Fruit fly (Drosophila melanogaster) whole organism, embryonic: ENCODE measurements around the gene CG12116.

Source experiments
- Aef1 ChIP-seq: fragments of 200-800 bp; sonication (Bioruptor generic); IDR thresholded peaks from 3 replicates; pipeline ENCODE4 v1.3.6; 2022; ENCODE audit warnings: missing biosample characterization, missing genetic modification characterization
- Blimp-1 ChIP-seq: fragments of 200-800 bp; sonication (Bioruptor generic); optimal IDR thresholded peaks from 3 replicates; lab custom pipeline; 2018; ENCODE audit warnings: missing biosample characterization, missing genetic modification characterization, mild to moderate bottlenecking, moderate library complexity, missing genetic modification reagents
- CG10267 ChIP-seq: fragments of 200-800 bp; sonication (Bioruptor generic); optimal IDR thresholded peaks from 2 replicates; lab custom pipeline; 2018; ENCODE audit warnings: missing biosample characterization, mild to moderate bottlenecking, missing genetic modification characterization, moderate library complexity
- CG11696 ChIP-seq: fragments of 200-800 bp; sonication (Bioruptor generic); IDR thresholded peaks from 2 replicates; pipeline ENCODE4 v1.3.6; 2022; ENCODE audit warnings: missing biosample characterization, missing genetic modification characterization
- CG12299 ChIP-seq: fragments of 200-800 bp; sonication (Bioruptor generic); optimal IDR thresholded peaks from 2 replicates; lab custom pipeline; 2018; ENCODE audit warnings: missing biosample characterization, mild to moderate bottlenecking, missing genetic modification characterization
- CG12744 ChIP-seq: fragments of 200-800 bp; sonication (Bioruptor generic); optimal IDR thresholded peaks from 2 replicates; lab custom pipeline; 2016; ENCODE audit warnings: missing biosample characterization, missing genetic modification characterization
- CG14441 ChIP-seq: fragments of 200-800 bp; sonication (Bioruptor generic); IDR thresholded peaks from 2 replicates; pipeline ENCODE4 v1.3.6; 2022; ENCODE audit warnings: missing biosample characterization, missing genetic modification characterization
- CG1529 ChIP-seq: fragments of 200-800 bp; sonication (Bioruptor generic); optimal IDR thresholded peaks from 3 replicates; lab custom pipeline; 2018; ENCODE audit warnings: missing biosample characterization, missing genetic modification characterization
- CG17328 ChIP-seq: fragments of 200-800 bp; sonication (Bioruptor generic); IDR thresholded peaks from 2 replicates; pipeline ENCODE4 v1.3.6; 2022; ENCODE audit warnings: missing biosample characterization, missing genetic modification characterization
- CG2712 ChIP-seq: fragments of 200-800 bp; optimal IDR thresholded peaks from 3 replicates; lab custom pipeline; 2019; ENCODE audit warnings: missing biosample characterization, mild to moderate bottlenecking, missing genetic modification characterization, moderate library complexity
- CG3065 ChIP-seq: fragments of 200-800 bp; sonication (Bioruptor generic); optimal IDR thresholded peaks from 2 replicates; lab custom pipeline; 2016; ENCODE audit warnings: missing biosample characterization, missing genetic modification characterization
- CG32772 ChIP-seq: fragments of 200-800 bp; sonication (Bioruptor generic); IDR thresholded peaks from 2 replicates; pipeline ENCODE4 v1.3.6; 2022; ENCODE audit warnings: missing biosample characterization, missing genetic modification characterization
- CG3407 ChIP-seq: fragments of 200-800 bp; sonication (Bioruptor generic); optimal IDR thresholded peaks from 2 replicates; lab custom pipeline; 2018; ENCODE audit warnings: missing biosample characterization, mild to moderate bottlenecking, missing genetic modification characterization
- CG4282 ChIP-seq: fragments of 200-800 bp; sonication (Bioruptor generic); optimal IDR thresholded peaks from 2 replicates; lab custom pipeline; 2016; ENCODE audit warnings: missing biosample characterization, missing genetic modification characterization
- CG4854 ChIP-seq: fragments of 200-800 bp; sonication (Bioruptor generic); optimal IDR thresholded peaks from 2 replicates; lab custom pipeline; 2016; ENCODE audit warnings: missing biosample characterization, missing genetic modification characterization, inconsistent platforms
- CG7357 ChIP-seq: fragments of 200-800 bp; sonication (Bioruptor generic); IDR thresholded peaks from 3 replicates; pipeline ENCODE4 v1.3.6; 2022; ENCODE audit warnings: missing biosample characterization, missing genetic modification characterization
- CG8944 ChIP-seq: fragments of 200-800 bp; sonication (Bioruptor generic); optimal IDR thresholded peaks from 3 replicates; lab custom pipeline; 2016; ENCODE audit warnings: missing biosample characterization, missing genetic modification characterization
- Dek ChIP-seq: fragments of 200-800 bp; sonication (Bioruptor generic); optimal IDR thresholded peaks from 3 replicates; lab custom pipeline; 2019; ENCODE audit warnings: missing biosample characterization, mild to moderate bottlenecking, missing genetic modification characterization, moderate library complexity
- Doc2 ChIP-seq: fragments of 200-800 bp; sonication (Bioruptor generic); IDR thresholded peaks from 2 replicates; pipeline ENCODE4 v1.3.6; 2022; ENCODE audit warnings: missing biosample characterization, missing genetic modification characterization
- ERR ChIP-seq: fragments of 200-800 bp; sonication (Bioruptor generic); optimal IDR thresholded peaks from 2 replicates; lab custom pipeline; 2016; ENCODE audit warnings: missing biosample characterization, missing genetic modification characterization
- Elba2 ChIP-seq: fragments of 200-800 bp; sonication (Bioruptor generic); optimal IDR thresholded peaks from 3 replicates; lab custom pipeline; 2016; ENCODE audit warnings: missing biosample characterization, missing genetic modification characterization
- Ets65A ChIP-seq: fragments of 200-800 bp; sonication (Bioruptor generic); peaks from one replicate; lab custom pipeline; 2016; ENCODE audit warnings: missing biosample characterization, missing genetic modification characterization
- HLH3B ChIP-seq: fragments of 200-800 bp; sonication (Bioruptor generic); IDR thresholded peaks from 2 replicates; pipeline ENCODE4 v1.3.6; 2022; ENCODE audit warnings: missing biosample characterization, missing genetic modification characterization
- HLHmδ ChIP-seq: fragments of 200-800 bp; sonication (Bioruptor generic); optimal IDR thresholded peaks from 2 replicates; lab custom pipeline; 2018; ENCODE audit warnings: missing biosample characterization, mild to moderate bottlenecking, missing genetic modification characterization, moderate library complexity
- Kr ChIP-seq: fragments of 200-800 bp; sonication (Bioruptor generic); optimal IDR thresholded peaks from 2 replicates; lab custom pipeline; 2017; ENCODE audit warnings: missing biosample characterization, mild to moderate bottlenecking, missing genetic modification characterization
- MBD-R2 ChIP-seq: fragments of 200-800 bp; sonication (Bioruptor generic); IDR thresholded peaks from 2 replicates; pipeline ENCODE4 v1.3.6; 2022; ENCODE audit warnings: missing biosample characterization, missing genetic modification characterization
- Max ChIP-seq: fragments of 200-800 bp; sonication (Bioruptor generic); optimal IDR thresholded peaks from 2 replicates; lab custom pipeline; 2016; ENCODE audit warnings: missing biosample characterization, mild to moderate bottlenecking, missing genetic modification characterization
- PHDP ChIP-seq: fragments of 200-800 bp; sonication (Bioruptor generic); optimal IDR thresholded peaks from 3 replicates; lab custom pipeline; 2018; ENCODE audit warnings: missing biosample characterization, mild to moderate bottlenecking, missing genetic modification characterization, moderate library complexity
- Ravus ChIP-seq: fragments of 200-800 bp; sonication (Bioruptor generic); IDR thresholded peaks from 2 replicates; pipeline ENCODE4 v1.3.6; 2022; ENCODE audit warnings: missing biosample characterization, missing genetic modification characterization
- Side ChIP-seq: fragments of 200-800 bp; sonication (Bioruptor generic); optimal IDR thresholded peaks from 2 replicates; lab custom pipeline; 2016; ENCODE audit warnings: missing biosample characterization, missing genetic modification characterization
- Sin3A ChIP-seq: fragments of >200 bp; optimal IDR thresholded peaks from 2 replicates; lab custom pipeline; 2018
- Spps ChIP-seq: fragments of 200-800 bp; sonication (Bioruptor generic); optimal IDR thresholded peaks from 2 replicates; lab custom pipeline; 2018; ENCODE audit warnings: missing biosample characterization, mild to moderate bottlenecking, missing genetic modification characterization
- amos ChIP-seq: fragments of 200-800 bp; sonication (Bioruptor generic); IDR thresholded peaks from 2 replicates; pipeline ENCODE4 v1.3.6; 2022; ENCODE audit warnings: missing biosample characterization, missing genetic modification characterization; ENCODE audit not compliant: partially characterized antibody
- ara ChIP-seq: fragments of 200-800 bp; sonication (Bioruptor generic); IDR thresholded peaks from 2 replicates; pipeline ENCODE4 v1.3.6; 2022; ENCODE audit warnings: missing biosample characterization, missing genetic modification characterization
- ase ChIP-seq: fragments of 200-800 bp; sonication (Bioruptor generic); IDR thresholded peaks from 3 replicates; pipeline ENCODE4 v1.3.6; 2022; ENCODE audit warnings: missing biosample characterization, missing genetic modification characterization
- cad ChIP-seq: fragments of >200 bp; optimal IDR thresholded peaks from 2 replicates; lab custom pipeline; 2017; ENCODE audit warnings: missing biosample characterization, missing genetic modification characterization
- chif ChIP-seq, 2 experiments: fragments of 200-800 bp; sonication (Bioruptor generic); optimal IDR thresholded peaks; 3 replicates each; lab custom pipeline; 2016; ENCODE audit warnings: missing biosample characterization in 2 of 2, missing genetic modification characterization in 2 of 2
- ci ChIP-seq: fragments of 200-800 bp; sonication (Bioruptor generic); IDR thresholded peaks from 3 replicates; pipeline ENCODE4 v1.3.6; 2022; ENCODE audit warnings: missing biosample characterization, missing genetic modification characterization
- da ChIP-seq: fragments of 200-800 bp; sonication (Bioruptor generic); optimal IDR thresholded peaks from 2 replicates; lab custom pipeline; 2016; ENCODE audit warnings: missing biosample characterization, missing genetic modification characterization
- dmrt99B ChIP-seq: fragments of 200-800 bp; sonication (Bioruptor generic); optimal IDR thresholded peaks from 2 replicates; lab custom pipeline; 2018; ENCODE audit warnings: missing biosample characterization, mild to moderate bottlenecking, missing genetic modification characterization, moderate library complexity
- eve ChIP-seq, 2 experiments: fragments of >200 bp; optimal IDR thresholded peaks; 2 replicates each; lab custom pipeline; 2017; ENCODE audit warnings: missing biosample characterization in 2 of 2, missing genetic modification characterization in 2 of 2
- fd3F ChIP-seq: fragments of 200-800 bp; sonication (Bioruptor generic); optimal IDR thresholded peaks from 2 replicates; lab custom pipeline; 2018; ENCODE audit warnings: missing biosample characterization, mild to moderate bottlenecking, missing genetic modification characterization, moderate library complexity
- inv ChIP-seq: fragments of 200-800 bp; sonication (Bioruptor generic); IDR thresholded peaks from 2 replicates; pipeline ENCODE4 v1.3.6; 2022; ENCODE audit warnings: missing biosample characterization, missing genetic modification characterization; ENCODE audit not compliant: partially characterized antibody
- mld ChIP-seq: fragments of 200-800 bp; sonication (Bioruptor generic); IDR thresholded peaks from 3 replicates; pipeline ENCODE4 v1.3.6; 2022; ENCODE audit warnings: missing biosample characterization, missing genetic modification characterization; ENCODE audit not compliant: partially characterized antibody
- pb ChIP-seq: fragments of 200-800 bp; sonication (Bioruptor generic); optimal IDR thresholded peaks from 3 replicates; lab custom pipeline; 2016; ENCODE audit warnings: missing biosample characterization, missing genetic modification characterization
- pho ChIP-seq: fragments of 200-800 bp; sonication (Bioruptor generic); optimal IDR thresholded peaks from 2 replicates; lab custom pipeline; 2016; ENCODE audit warnings: missing biosample characterization, missing genetic modification characterization
- prd ChIP-seq, 3 experiments: fragments of >200 bp in 2 of 3; fragments of 200-800 bp in 1 of 3; sonication (Bioruptor generic) in 1 of 3; optimal IDR thresholded peaks in 2 of 3; IDR thresholded peaks in 1 of 3; 2 replicates in 2 of 3; 3 replicates in 1 of 3; pipeline versions ENCODE4 v1.3.6 to Lab custom; 2017 to 2022; ENCODE audit warnings: missing biosample characterization in 1 of 3, missing genetic modification characterization in 1 of 3
- ranshi ChIP-seq: fragments of 200-800 bp; sonication (Bioruptor generic); IDR thresholded peaks from 2 replicates; pipeline ENCODE4 v1.3.6; 2022; ENCODE audit warnings: missing biosample characterization, missing genetic modification characterization
- salm ChIP-seq: fragments of 200-800 bp; sonication (Bioruptor generic); optimal IDR thresholded peaks from 2 replicates; lab custom pipeline; 2018; ENCODE audit warnings: missing biosample characterization, mild to moderate bottlenecking, missing genetic modification characterization
- sna ChIP-seq: fragments of 200-800 bp; sonication (Bioruptor generic); IDR thresholded peaks from 2 replicates; pipeline ENCODE4 v1.3.6; 2022; ENCODE audit warnings: missing biosample characterization, missing genetic modification characterization; ENCODE audit not compliant: partially characterized antibody
- stc ChIP-seq: fragments of 200-800 bp; sonication (Bioruptor generic); IDR thresholded peaks from 2 replicates; pipeline ENCODE4 v1.3.6; 2022; ENCODE audit warnings: missing biosample characterization, missing genetic modification characterization
- wdn ChIP-seq: fragments of 200-800 bp; sonication (Bioruptor generic); IDR thresholded peaks from 2 replicates; pipeline ENCODE4 v1.3.6; 2022; ENCODE audit warnings: missing biosample characterization, missing genetic modification characterization

The CG12116 gene

DNA sequence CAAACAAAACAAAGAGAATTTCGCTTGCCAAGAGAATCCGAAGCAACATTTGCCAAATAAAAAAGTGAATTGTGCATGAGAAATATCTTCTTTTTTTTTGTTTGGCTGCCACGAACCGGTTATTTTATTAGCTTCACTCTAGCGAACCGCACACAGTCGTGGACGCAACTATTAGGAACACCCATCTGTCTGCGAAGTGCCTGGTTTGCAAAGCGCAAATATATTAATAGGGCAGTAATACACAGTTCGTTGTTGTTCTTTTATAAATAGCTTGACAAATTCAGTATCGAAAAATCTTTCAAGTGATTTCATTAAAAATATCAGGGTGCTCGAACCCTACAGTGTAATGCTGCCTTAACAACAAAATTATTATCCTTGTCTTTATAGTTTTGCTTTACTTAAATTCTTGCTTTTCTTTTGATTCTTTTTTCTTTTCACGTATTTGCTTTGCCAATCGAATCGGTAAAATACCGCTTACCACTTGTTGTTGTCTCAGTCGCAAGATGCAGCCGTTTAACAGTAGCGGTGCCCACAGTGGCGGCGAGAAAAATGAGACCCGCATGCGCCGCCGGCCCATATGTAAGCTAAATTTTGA lies 22.7 kb upstream of the CG12116 start (continued):
- TF ChIP-seq amos (GFP tag; lab: Robert Waterston, UW) = no peak
- TF ChIP-seq Ravus (GFP tag; lab: Robert Waterston, UW) = no peak
- no peak for TF ChIP-seq CG11696
- TF ChIP-seq CG12744 (GFP tag; lab: Kevin White, UChicago) = no peak
- no peak for TF ChIP-seq Max (GFP tag; lab: Kevin White, UChicago)
- no peak for TF ChIP-seq cad (GFP tag; lab: Kevin White, UChicago)
- TF ChIP-seq Elba2 (GFP tag; lab: Kevin White, UChicago) = no peak
- no peak for TF ChIP-seq pho
- TF ChIP-seq CG32772 (GFP tag; lab: Robert Waterston, UW) = no peak
- no peak for TF ChIP-seq CG1529 (GFP tag; lab: Kevin White, UChicago)
- no peak for TF ChIP-seq ase
- no peak for TF ChIP-seq Dek (tag; lab: Kevin White, UChicago)
- TF ChIP-seq Aef1 = no peak
- TF ChIP-seq CG14441 (GFP tag; lab: Robert Waterston, UW) = no peak
- TF ChIP-seq CG3065 = no peak
- no peak for TF ChIP-seq ranshi (GFP tag; lab: Robert Waterston, UW)
- TF ChIP-seq sna (GFP tag; lab: Robert Waterston, UW) = no peak
- TF ChIP-seq eve (GFP tag; optimal IDR thresholded peaks at IDR 0.05; lab: Kevin White, UChicago) = peak in 1 of 2 experiments; percentile 54
- TF ChIP-seq wdn (GFP tag; lab: Robert Waterston, UW) = no peak
- no peak for TF ChIP-seq mld (GFP tag; lab: Robert Waterston, UW)
- no peak for TF ChIP-seq Blimp-1 (GFP tag; lab: Kevin White, UChicago)
- no peak for TF ChIP-seq ara (GFP tag; lab: Robert Waterston, UW)
- TF ChIP-seq HLHmδ (GFP tag; lab: Kevin White, UChicago) = no peak
- TF ChIP-seq CG10267 (tag; lab: Kevin White, UChicago) = no peak
- TF ChIP-seq prd (optimal IDR thresholded peaks at IDR 0.05; lab: Kevin White, UChicago) = no peak
- peak; percentile 27; the same call in 1 of the 3 replicates for TF ChIP-seq prd (GFP tag; IDR thresholded peaks at IDR 0.05; lab: Robert Waterston, UW)
- TF ChIP-seq Side (GFP tag; lab: Kevin White, UChicago) = no peak
- TF ChIP-seq CG8944 (GFP tag; lab: Kevin White, UChicago) = peak; percentile 16
- TF ChIP-seq chif (GFP tag; optimal IDR thresholded peaks at IDR 0.05; lab: Kevin White, UChicago) = peak in 1 of 2 experiments; percentile 20
- no peak for TF ChIP-seq CG4854 (GFP tag; lab: Kevin White, UChicago)
- TF ChIP-seq dmrt99B (tag; lab: Kevin White, UChicago) = peak; percentile 33
- peak; percentile 10 for TF ChIP-seq PHDP (tag; lab: Kevin White, UChicago)
- no peak for TF ChIP-seq CG4282
- peak; percentile 91 for TF ChIP-seq Ets65A
- peak; percentile 16 for TF ChIP-seq CG2712 (tag; lab: Kevin White, UChicago)
- TF ChIP-seq stc (GFP tag; lab: Robert Waterston, UW) = no peak
- TF ChIP-seq Spps = no peak
- no peak for TF ChIP-seq HLH3B
- TF ChIP-seq Kr = no peak
- no peak for TF ChIP-seq ci (GFP tag; lab: Robert Waterston, UW)
- TF ChIP-seq salm (tag; lab: Kevin White, UChicago) = no peak
- TF ChIP-seq Sin3A (lab: Kevin White, UChicago) = no peak
- no peak for TF ChIP-seq fd3F (GFP tag; lab: Kevin White, UChicago)
- TF ChIP-seq CG7357 (GFP tag; lab: Robert Waterston, UW) = no peak
- no peak for TF ChIP-seq Doc2 (GFP tag; lab: Robert Waterston, UW)
- no peak for TF ChIP-seq CG3407
- TF ChIP-seq inv = no peak
- no peak for TF ChIP-seq ERR (GFP tag; lab: Kevin White, UChicago)
- TF ChIP-seq CG12299 = no peak
- no peak for TF ChIP-seq CG17328 (GFP tag; lab: Robert Waterston, UW)
- TF ChIP-seq pb (GFP tag; lab: Kevin White, UChicago) = no peak
- no peak for TF ChIP-seq MBD-R2
- no peak for TF ChIP-seq da (GFP tag; lab: Kevin White, UChicago)
